Fruit fly (Drosophila melanogaster) whole organism, embryonic: ENCODE data around the gene CG11668.

Experiments
- CG11560 ChIP-seq: fragments of 200-800 bp; sonication (Bioruptor generic); IDR thresholded peaks from 3 replicates; pipeline ENCODE4 v1.3.6; 2022; ENCODE audit warnings: missing biosample characterization, missing genetic modification characterization
- CG15011 ChIP-seq: fragments of 200-800 bp; sonication (Bioruptor generic); optimal IDR thresholded peaks from 3 replicates; lab custom pipeline; 2018; ENCODE audit warnings: missing biosample characterization, mild to moderate bottlenecking, missing genetic modification characterization
- CG15073 ChIP-seq: fragments of 200-800 bp; sonication (Bioruptor generic); optimal IDR thresholded peaks from 2 replicates; lab custom pipeline; 2016; ENCODE audit warnings: missing biosample characterization, missing genetic modification characterization
- CG15269 ChIP-seq: fragments of 200-800 bp; sonication (Bioruptor generic); optimal IDR thresholded peaks from 2 replicates; lab custom pipeline; 2018; ENCODE audit warnings: missing biosample characterization, mild to moderate bottlenecking, missing genetic modification characterization, moderate library complexity
- CG1647 ChIP-seq: fragments of 200-800 bp; sonication (Bioruptor generic); optimal IDR thresholded peaks from 3 replicates; lab custom pipeline; 2016; ENCODE audit warnings: missing biosample characterization, missing genetic modification characterization
- CG17385 ChIP-seq: fragments of 200-800 bp; sonication (Bioruptor generic); optimal IDR thresholded peaks from 3 replicates; lab custom pipeline; 2018; ENCODE audit warnings: missing biosample characterization, mild to moderate bottlenecking, missing genetic modification characterization
- CG1792 ChIP-seq: fragments of 200-800 bp; sonication (Bioruptor generic); optimal IDR thresholded peaks from 2 replicates; lab custom pipeline; 2016; ENCODE audit warnings: missing biosample characterization, missing genetic modification characterization
- CG2129 ChIP-seq: fragments of 200-800 bp; sonication (Bioruptor generic); IDR thresholded peaks from 2 replicates; pipeline ENCODE4 v1.3.6; 2022; ENCODE audit warnings: missing biosample characterization, missing genetic modification characterization; ENCODE audit not compliant: partially characterized antibody
- CG31224 ChIP-seq: fragments of 200-800 bp; sonication (Bioruptor generic); IDR thresholded peaks from 2 replicates; pipeline ENCODE4 v1.3.6; 2022; ENCODE audit warnings: missing biosample characterization, missing genetic modification characterization
- CG3281 ChIP-seq: fragments of 200-800 bp; sonication (Bioruptor generic); optimal IDR thresholded peaks from 3 replicates; lab custom pipeline; 2017; ENCODE audit warnings: missing biosample characterization, mild to moderate bottlenecking, missing genetic modification characterization
- CG3847 ChIP-seq: fragments of 200-800 bp; sonication (Bioruptor generic); IDR thresholded peaks from 2 replicates; pipeline ENCODE4 v1.3.6; 2022; ENCODE audit warnings: missing biosample characterization, missing genetic modification characterization
- CG4360 ChIP-seq: fragments of 200-800 bp; sonication (Bioruptor generic); IDR thresholded peaks from 2 replicates; pipeline ENCODE4 v1.3.6; 2022; ENCODE audit warnings: missing biosample characterization, missing genetic modification characterization
- CG7271 ChIP-seq: fragments of 200-800 bp; sonication (Bioruptor generic); optimal IDR thresholded peaks from 2 replicates; lab custom pipeline; 2018; ENCODE audit warnings: missing biosample characterization, mild to moderate bottlenecking, missing genetic modification characterization, moderate library complexity
- CG7987 ChIP-seq: fragments of 200-800 bp; sonication (Bioruptor generic); optimal IDR thresholded peaks from 2 replicates; lab custom pipeline; 2018; ENCODE audit warnings: missing biosample characterization, mild to moderate bottlenecking, missing genetic modification characterization, moderate library complexity
- CG8765 ChIP-seq: fragments of 200-800 bp; sonication (Bioruptor generic); IDR thresholded peaks from 2 replicates; pipeline ENCODE4 v1.3.6; 2022; ENCODE audit warnings: missing biosample characterization, missing genetic modification characterization
- CG9797 ChIP-seq: fragments of 200-800 bp; sonication (Bioruptor generic); optimal IDR thresholded peaks from 3 replicates; lab custom pipeline; 2018; ENCODE audit warnings: missing biosample characterization, mild to moderate bottlenecking, missing genetic modification characterization
- CHES-1-like ChIP-seq: fragments of 200-800 bp; sonication (Bioruptor generic); optimal IDR thresholded peaks from 2 replicates; lab custom pipeline; 2016; ENCODE audit warnings: missing biosample characterization, missing genetic modification characterization
- Deaf1 ChIP-seq: fragments of 200-800 bp; optimal IDR thresholded peaks from 3 replicates; lab custom pipeline; 2019; ENCODE audit warnings: missing biosample characterization, mild to moderate bottlenecking, missing genetic modification characterization, moderate library complexity
- Dref ChIP-seq: fragments of 200-800 bp; sonication (Bioruptor generic); IDR thresholded peaks from 2 replicates; pipeline ENCODE4 v1.3.6; 2022; ENCODE audit warnings: missing biosample characterization, missing genetic modification characterization
- Eip74EF ChIP-seq, 2 experiments: fragments of 200-800 bp in 1 of 2; fragments of >200 bp in 1 of 2; sonication (Bioruptor generic) in 1 of 2; optimal IDR thresholded peaks; 2 replicates each; lab custom pipeline; 2017 to 2019; ENCODE audit warnings: missing biosample characterization in 2 of 2, missing genetic modification characterization in 2 of 2, mild to moderate bottlenecking in 1 of 2, moderate library complexity in 1 of 2
- Fer3 ChIP-seq: fragments of 200-800 bp; sonication (Bioruptor generic); optimal IDR thresholded peaks from 2 replicates; lab custom pipeline; 2018; ENCODE audit warnings: missing biosample characterization, mild to moderate bottlenecking, missing genetic modification characterization, moderate library complexity
- HLHmδ ChIP-seq: fragments of 200-800 bp; sonication (Bioruptor generic); optimal IDR thresholded peaks from 2 replicates; lab custom pipeline; 2018; ENCODE audit warnings: missing biosample characterization, mild to moderate bottlenecking, missing genetic modification characterization, moderate library complexity
- MBD-R2 ChIP-seq: fragments of 200-800 bp; sonication (Bioruptor generic); IDR thresholded peaks from 2 replicates; pipeline ENCODE4 v1.3.6; 2022; ENCODE audit warnings: missing biosample characterization, missing genetic modification characterization
- MESR4 ChIP-seq: fragments of 200-800 bp; sonication (Bioruptor generic); optimal IDR thresholded peaks from 2 replicates; lab custom pipeline; 2018; ENCODE audit warnings: missing biosample characterization, mild to moderate bottlenecking, missing genetic modification characterization, moderate library complexity
- MTF-1 ChIP-seq: fragments of 200-800 bp; sonication (Bioruptor generic); optimal IDR thresholded peaks from 2 replicates; lab custom pipeline; 2018; ENCODE audit warnings: missing biosample characterization, mild to moderate bottlenecking, missing genetic modification characterization, borderline replicate concordance
- Mad ChIP-seq: fragments of 200-800 bp; sonication (Bioruptor generic); optimal IDR thresholded peaks from 2 replicates; lab custom pipeline; 2016; ENCODE audit warnings: missing biosample characterization, missing genetic modification characterization
- NfI ChIP-seq: fragments of 200-800 bp; sonication (Bioruptor generic); optimal IDR thresholded peaks from 3 replicates; lab custom pipeline; 2018; ENCODE audit warnings: missing biosample characterization, mild to moderate bottlenecking, missing genetic modification characterization, moderate library complexity
- Opbp ChIP-seq: fragments of 200-800 bp; sonication (Bioruptor generic); IDR thresholded peaks from 3 replicates; pipeline ENCODE4 v1.3.6; 2022; ENCODE audit warnings: missing biosample characterization, missing genetic modification characterization; ENCODE audit not compliant: partially characterized antibody
- Sry-δ ChIP-seq: fragments of 200-800 bp; sonication (Bioruptor generic); optimal IDR thresholded peaks from 2 replicates; lab custom pipeline; 2016; ENCODE audit warnings: missing biosample characterization, missing genetic modification characterization
- ara ChIP-seq: fragments of 200-800 bp; sonication (Bioruptor generic); IDR thresholded peaks from 2 replicates; pipeline ENCODE4 v1.3.6; 2022; ENCODE audit warnings: missing biosample characterization, missing genetic modification characterization
- ci ChIP-seq: fragments of 200-800 bp; sonication (Bioruptor generic); IDR thresholded peaks from 3 replicates; pipeline ENCODE4 v1.3.6; 2022; ENCODE audit warnings: missing biosample characterization, missing genetic modification characterization
- danr ChIP-seq: fragments of 200-800 bp; sonication (Bioruptor generic); IDR thresholded peaks from 2 replicates; pipeline ENCODE4 v1.3.6; 2022; ENCODE audit warnings: missing biosample characterization, missing genetic modification characterization
- disco-r ChIP-seq: fragments of 200-800 bp; sonication (Bioruptor generic); optimal IDR thresholded peaks from 2 replicates; lab custom pipeline; 2016; ENCODE audit warnings: missing biosample characterization, missing genetic modification characterization
- dpn ChIP-seq, 2 experiments: fragments of 200-800 bp; sonication (Bioruptor generic); optimal IDR thresholded peaks; 3 replicates each; lab custom pipeline; 2016; ENCODE audit warnings: missing biosample characterization in 2 of 2, missing genetic modification characterization in 2 of 2
- fd64A ChIP-seq: fragments of 200-800 bp; sonication (Bioruptor generic); optimal IDR thresholded peaks from 3 replicates; lab custom pipeline; 2018; ENCODE audit warnings: missing biosample characterization, mild to moderate bottlenecking, missing genetic modification characterization
- fru ChIP-seq: fragments of >200 bp; optimal IDR thresholded peaks from 2 replicates; lab custom pipeline; 2017
- gcm ChIP-seq: fragments of 200-800 bp; sonication (Bioruptor generic); optimal IDR thresholded peaks from 2 replicates; lab custom pipeline; 2019; ENCODE audit warnings: missing biosample characterization, mild to moderate bottlenecking, missing genetic modification characterization, moderate library complexity
- ind ChIP-seq: fragments of 200-800 bp; sonication (Bioruptor generic); optimal IDR thresholded peaks from 3 replicates; lab custom pipeline; 2016; ENCODE audit warnings: missing biosample characterization, missing genetic modification characterization
- jumu ChIP-seq: fragments of 200-800 bp; sonication (Bioruptor generic); optimal IDR thresholded peaks from 3 replicates; lab custom pipeline; 2016; ENCODE audit warnings: missing biosample characterization, missing genetic modification characterization
- kni ChIP-seq: fragments of 200-800 bp; sonication (Bioruptor generic); optimal IDR thresholded peaks from 3 replicates; lab custom pipeline; 2017; ENCODE audit warnings: mild to moderate bottlenecking, missing biosample characterization, missing genetic modification reagents, missing genetic modification characterization
- nerfin-1 ChIP-seq: fragments of 200-800 bp; sonication (Bioruptor generic); optimal IDR thresholded peaks from 3 replicates; lab custom pipeline; 2019; ENCODE audit warnings: missing biosample characterization, mild to moderate bottlenecking, missing genetic modification characterization, moderate library complexity
- pho ChIP-seq: fragments of 200-800 bp; sonication (Bioruptor generic); optimal IDR thresholded peaks from 2 replicates; lab custom pipeline; 2016; ENCODE audit warnings: missing biosample characterization, missing genetic modification characterization
- psq ChIP-seq: fragments of 200-800 bp; sonication (Bioruptor generic); optimal IDR thresholded peaks from 2 replicates; lab custom pipeline; 2017; ENCODE audit warnings: missing biosample characterization, missing genetic modification characterization
- repo ChIP-seq: fragments of 200-800 bp; sonication (Bioruptor generic); optimal IDR thresholded peaks from 2 replicates; lab custom pipeline; 2016; ENCODE audit warnings: missing biosample characterization, missing genetic modification characterization
- row ChIP-seq: fragments of 200-800 bp; sonication (Bioruptor generic); IDR thresholded peaks from 3 replicates; pipeline ENCODE4 v1.3.6; 2022; ENCODE audit warnings: missing biosample characterization, missing genetic modification characterization
- seq ChIP-seq: fragments of 200-800 bp; sonication (Bioruptor generic); IDR thresholded peaks from 2 replicates; pipeline ENCODE4 v1.3.6; 2022; ENCODE audit warnings: missing biosample characterization, missing genetic modification characterization
- sob ChIP-seq: fragments of 200-800 bp; sonication (Bioruptor generic); IDR thresholded peaks from 2 replicates; pipeline ENCODE4 v1.3.6; 2022; ENCODE audit warnings: missing biosample characterization, missing genetic modification characterization
- tio ChIP-seq: fragments of 200-800 bp; sonication (Bioruptor generic); optimal IDR thresholded peaks from 2 replicates; lab custom pipeline; 2017; ENCODE audit warnings: missing biosample characterization, missing genetic modification characterization, inconsistent platforms
- zfh2 ChIP-seq: fragments of 200-800 bp; sonication (Bioruptor generic); optimal IDR thresholded peaks from 2 replicates; lab custom pipeline; 2016; ENCODE audit warnings: missing biosample characterization, missing genetic modification characterization

Gene CG11668

dm6 chr3R:13015811-13016766 is 22.1 kb upstream of the CG11668 start (continued):
- no peak for TF ChIP-seq tio
- no peak for TF ChIP-seq CG7271 (tag; lab: Kevin White, UChicago)
- no peak for TF ChIP-seq NfI (GFP tag; lab: Kevin White, UChicago)
- TF ChIP-seq CG7987 (GFP tag; lab: Kevin White, UChicago): no peak
- TF ChIP-seq sob: no peak
- TF ChIP-seq nerfin-1: no peak
- TF ChIP-seq danr (GFP tag; lab: Robert Waterston, UW): no peak
- no peak for TF ChIP-seq MBD-R2 (GFP tag; lab: Robert Waterston, UW)
- no peak for TF ChIP-seq CG15073
- TF ChIP-seq HLHmδ (GFP tag; lab: Kevin White, UChicago): no peak
- TF ChIP-seq Eip74EF (GFP tag; optimal IDR thresholded peaks at IDR 0.05; lab: Kevin White, UChicago): no peak
- peak in 1 of 2 experiments; percentile 12 for TF ChIP-seq dpn (GFP tag; optimal IDR thresholded peaks at IDR 0.05; lab: Kevin White, UChicago)
- TF ChIP-seq CG1792 (GFP tag; lab: Kevin White, UChicago): no peak
- TF ChIP-seq CG9797 (GFP tag; lab: Kevin White, UChicago): no peak
- TF ChIP-seq fru (lab: Kevin White, UChicago): no peak
- 0 out of 3 replicates have a peak, but pooled peaks have one; percentile 16 for TF ChIP-seq ci (GFP tag; lab: Robert Waterston, UW)
- TF ChIP-seq ind (GFP tag; lab: Kevin White, UChicago): no peak
- no peak for TF ChIP-seq Fer3
- no peak for TF ChIP-seq CG11560 (tag; lab: Robert Waterston, UW)
- peak; percentile 73 for TF ChIP-seq row
- TF ChIP-seq jumu (GFP tag; lab: Kevin White, UChicago): no peak
- no peak for TF ChIP-seq MESR4 (GFP tag; lab: Kevin White, UChicago)
- TF ChIP-seq fd64A (GFP tag; lab: Kevin White, UChicago): no peak
- no peak for TF ChIP-seq psq (GFP tag; lab: Kevin White, UChicago)
- no peak for TF ChIP-seq zfh2
- TF ChIP-seq CG4360 (GFP tag; lab: Robert Waterston, UW): no peak
- no peak for TF ChIP-seq CG2129 (GFP tag; lab: Robert Waterston, UW)
- peak; percentile 56 for TF ChIP-seq kni (GFP tag; lab: Kevin White, UChicago)
- TF ChIP-seq CG15269 (tag; lab: Kevin White, UChicago): no peak
- peak; percentile 27 for TF ChIP-seq CHES-1-like (GFP tag; lab: Kevin White, UChicago)
- TF ChIP-seq Mad (GFP tag; lab: Kevin White, UChicago): no peak
- no peak for TF ChIP-seq MTF-1 (GFP tag; lab: Kevin White, UChicago)
- TF ChIP-seq CG3281 (GFP tag; lab: Kevin White, UChicago): peak; percentile 16
- TF ChIP-seq Dref (GFP tag; lab: Robert Waterston, UW): no peak
- peak; percentile 18 for TF ChIP-seq pho
- no peak for TF ChIP-seq disco-r (GFP tag; lab: Kevin White, UChicago)
- TF ChIP-seq CG8765 (GFP tag; lab: Robert Waterston, UW): peak; percentile 22; the same call in 1 of the 2 replicates
- TF ChIP-seq repo (GFP tag; lab: Kevin White, UChicago): no peak
- no peak for TF ChIP-seq Opbp
- TF ChIP-seq CG15011 (GFP tag; lab: Kevin White, UChicago): no peak
- TF ChIP-seq Sry-δ (GFP tag; lab: Kevin White, UChicago): no peak
- TF ChIP-seq CG31224 (GFP tag; lab: Robert Waterston, UW): peak; percentile 59
- TF ChIP-seq gcm: no peak
- 0 out of 2 replicates have a peak, but pooled peaks have one; percentile 15 for TF ChIP-seq CG3847 (GFP tag; lab: Robert Waterston, UW)
- TF ChIP-seq CG17385 (GFP tag; lab: Kevin White, UChicago): peak; percentile 1
- peak; percentile 43 for TF ChIP-seq Deaf1 (tag; lab: Kevin White, UChicago)
- TF ChIP-seq ara: no peak
- TF ChIP-seq CG1647: no peak
- no peak for TF ChIP-seq seq (GFP tag; lab: Robert Waterston, UW)
